Worm (Caenorhabditis elegans): ENCODE measurements around the gene F36D3.4.

DNA sequence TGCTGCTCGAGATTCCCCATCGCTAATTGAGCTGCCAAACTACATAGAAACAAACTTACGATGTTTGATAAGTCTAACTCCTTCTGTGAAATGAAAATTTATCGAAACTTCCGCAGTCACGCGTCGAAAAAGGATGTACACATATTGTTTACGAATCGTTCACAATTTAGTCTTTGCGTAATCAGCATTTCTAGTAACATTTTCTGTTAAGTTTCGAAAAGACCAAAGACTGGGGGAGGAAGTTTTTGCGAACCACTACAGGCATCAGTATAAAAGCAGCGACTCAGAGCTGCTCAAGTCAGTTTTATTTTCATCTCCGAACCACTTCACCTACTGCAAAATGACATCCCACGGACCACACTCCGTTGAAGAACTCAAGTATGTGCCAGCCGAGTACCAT lies 29.3 kb downstream of the F36D3.4 start, which contains the start of gene sqst-4:
- TF ChIP-seq blmp-1 (tag; optimal IDR thresholded peaks at IDR 0.05; ENCODE audit: insufficient read depth) (no peak), aly-2 (tag; optimal IDR thresholded peaks at IDR 0.05) (no peak), ztf-11 (tag; optimal IDR thresholded peaks at IDR 0.05) (no peak), nhr-237 (tag; optimal IDR thresholded peaks at IDR 0.05) (no peak), fos-1 (tag; optimal IDR thresholded peaks at IDR 0.05) (no peak), skn-1 (tag; optimal IDR thresholded peaks at IDR 0.05) (no peak), ztf-1 (GFP tag; conservative IDR thresholded peaks at IDR 0.05) (no peak), lin-39 (tag; optimal IDR thresholded peaks at IDR 0.05) (no peak), unc-39 (tag; optimal IDR thresholded peaks at IDR 0.05) (no peak), ztf-4 (tag; optimal IDR thresholded peaks at IDR 0.05) (no peak)
